Worm (Caenorhabditis elegans) whole organism, mixed stage, embryonic: ENCODE measurements around the gene F55A4.13.

Experiments used
- ces-1 ChIP-seq: fragments of 150-350 bp; optimal IDR thresholded peaks from 2 replicates; lab custom pipeline; 2014; ENCODE audit warnings: missing biosample characterization, missing genetic modification reagents, missing genetic modification characterization
- flh-1 ChIP-seq: fragments of 200-800 bp; sonication (Bioruptor generic); optimal IDR thresholded peaks from 2 replicates; lab custom pipeline; 2018; ENCODE audit warnings: mild to moderate bottlenecking, missing genetic modification characterization, moderate library complexity, missing compliant biosample characterization
- nhr-28 ChIP-seq: fragments of 150-350 bp; optimal IDR thresholded peaks from 2 replicates; lab custom pipeline; 2014; ENCODE audit warnings: missing biosample characterization, missing genetic modification characterization
- snpc-4 ChIP-seq: fragments of 150-350 bp; optimal IDR thresholded peaks from 2 replicates; lab custom pipeline; 2014; ENCODE audit warnings: missing biosample characterization, missing genetic modification characterization
- unc-62 ChIP-seq: fragments of 150-350 bp; optimal IDR thresholded peaks from 2 replicates; lab custom pipeline; 2014; ENCODE audit warnings: missing biosample characterization, missing genetic modification reagents, missing genetic modification characterization
- ztf-11 ChIP-seq: fragments of 150-350 bp; optimal IDR thresholded peaks from 2 replicates; lab custom pipeline; 2014; ENCODE audit warnings: missing biosample characterization, missing genetic modification characterization

- TF ChIP-seq ztf-11 (tag; lab: Kevin White, UChicago): no peak
- TF ChIP-seq snpc-4: no peak
- TF ChIP-seq ces-1 (GFP tag; lab: Kevin White, UChicago): no peak
- TF ChIP-seq flh-1 (GFP tag; lab: Kevin White, UChicago): no peak
- no peak for TF ChIP-seq unc-62 (GFP tag; lab: Kevin White, UChicago)
- no peak for TF ChIP-seq nhr-28 (tag; lab: Kevin White, UChicago)
Measured at ce11 chrX:1044327-1044726, 27.0 kb upstream of the F55A4.13 start.
